Fruit fly (Drosophila melanogaster) Kc167 (cell line): Measurements from ENCODE around the gene a6.

Experiments used
- Myc ChIP-seq: fragments of >200 bp; optimal IDR thresholded peaks from 2 replicates; lab custom pipeline; 2017; ENCODE audit warnings: missing external identifiers
- Sin3A ChIP-seq: fragments of >200 bp; optimal IDR thresholded peaks from 2 replicates; lab custom pipeline; 2018; ENCODE audit warnings: missing external identifiers
- psq ChIP-seq: fragments of >200 bp; optimal IDR thresholded peaks from 2 replicates; lab custom pipeline; 2017; ENCODE audit warnings: missing external identifiers
- ttk ChIP-seq: sonication (Bioruptor generic); optimal IDR thresholded peaks from 2 replicates; lab custom pipeline; 2017; ENCODE audit warnings: missing external identifiers

The a6 gene

DNA sequence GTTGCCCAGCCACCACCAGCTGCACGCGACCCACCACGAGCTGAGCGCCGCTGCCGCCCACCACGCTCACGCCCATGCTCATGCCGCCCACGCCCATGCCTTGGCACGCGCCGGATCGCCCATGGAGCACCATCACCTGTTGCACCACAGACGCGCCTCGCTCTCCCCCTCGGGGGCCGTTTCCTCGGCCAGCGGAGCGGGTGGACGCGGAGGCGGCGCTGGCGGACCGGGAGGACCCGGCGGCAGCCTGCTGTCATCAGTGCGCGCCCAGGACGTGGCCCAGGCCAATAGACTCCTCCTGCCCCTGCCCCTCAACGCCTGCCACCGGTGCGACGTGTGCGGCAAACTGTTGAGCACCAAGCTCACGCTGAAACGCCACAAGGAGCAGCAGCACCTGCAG is 47.8 kb downstream of the a6 start:
- no peak for TF ChIP-seq Sin3A (lab: Kevin White, UChicago)

DNA sequence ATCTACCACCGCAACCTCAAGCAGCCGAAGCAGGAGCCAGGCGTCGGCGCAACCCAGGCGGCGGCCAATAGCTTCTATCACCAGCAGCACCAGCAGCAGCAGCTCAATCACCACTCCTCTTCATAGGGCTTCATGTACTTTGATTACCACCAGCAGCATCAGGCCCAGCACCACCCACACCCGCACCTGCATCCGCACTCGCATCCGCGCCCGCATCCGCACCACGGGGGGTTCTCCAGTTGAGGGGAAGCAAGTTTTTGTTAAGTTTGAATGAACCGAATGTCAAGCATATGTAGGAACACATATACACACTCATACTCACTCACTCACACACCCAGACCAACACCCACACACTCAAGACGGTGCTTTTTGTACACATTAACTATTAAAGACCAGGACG is 52.0 kb downstream of the a6 start:
- no peak for TF ChIP-seq Myc (lab: Kevin White, UChicago)
- TF ChIP-seq psq, result no peak
- no peak for TF ChIP-seq ttk (lab: Kevin White, UChicago)
- TF ChIP-seq Sin3A (lab: Kevin White, UChicago), result no peak
